Worm (Caenorhabditis elegans) whole organism, late embryonic: Measurements from ENCODE around the gene ugt-20.

ENCODE experiments used
- ceh-2 ChIP-seq: sonication (generic microtip); optimal IDR thresholded peaks from 2 replicates; lab custom pipeline; 2016; ENCODE audit warnings: missing genotype, missing genetic modification characterization, missing compliant biosample characterization
- pha-2 ChIP-seq: sonication (generic microtip); optimal IDR thresholded peaks from 2 replicates; lab custom pipeline; 2017; ENCODE audit warnings: mild to moderate bottlenecking, missing genetic modification characterization, missing compliant biosample characterization
- pha-4 ChIP-seq: fragments of 150-350 bp; optimal IDR thresholded peaks from 2 replicates; lab custom pipeline; 2018; ENCODE audit warnings: missing biosample characterization, missing genetic modification reagents, missing genetic modification characterization
- pqm-1 ChIP-seq: sonication (generic microtip); optimal IDR thresholded peaks from 2 replicates; lab custom pipeline; 2016; ENCODE audit warnings: missing genetic modification characterization, missing compliant biosample characterization

DNA sequence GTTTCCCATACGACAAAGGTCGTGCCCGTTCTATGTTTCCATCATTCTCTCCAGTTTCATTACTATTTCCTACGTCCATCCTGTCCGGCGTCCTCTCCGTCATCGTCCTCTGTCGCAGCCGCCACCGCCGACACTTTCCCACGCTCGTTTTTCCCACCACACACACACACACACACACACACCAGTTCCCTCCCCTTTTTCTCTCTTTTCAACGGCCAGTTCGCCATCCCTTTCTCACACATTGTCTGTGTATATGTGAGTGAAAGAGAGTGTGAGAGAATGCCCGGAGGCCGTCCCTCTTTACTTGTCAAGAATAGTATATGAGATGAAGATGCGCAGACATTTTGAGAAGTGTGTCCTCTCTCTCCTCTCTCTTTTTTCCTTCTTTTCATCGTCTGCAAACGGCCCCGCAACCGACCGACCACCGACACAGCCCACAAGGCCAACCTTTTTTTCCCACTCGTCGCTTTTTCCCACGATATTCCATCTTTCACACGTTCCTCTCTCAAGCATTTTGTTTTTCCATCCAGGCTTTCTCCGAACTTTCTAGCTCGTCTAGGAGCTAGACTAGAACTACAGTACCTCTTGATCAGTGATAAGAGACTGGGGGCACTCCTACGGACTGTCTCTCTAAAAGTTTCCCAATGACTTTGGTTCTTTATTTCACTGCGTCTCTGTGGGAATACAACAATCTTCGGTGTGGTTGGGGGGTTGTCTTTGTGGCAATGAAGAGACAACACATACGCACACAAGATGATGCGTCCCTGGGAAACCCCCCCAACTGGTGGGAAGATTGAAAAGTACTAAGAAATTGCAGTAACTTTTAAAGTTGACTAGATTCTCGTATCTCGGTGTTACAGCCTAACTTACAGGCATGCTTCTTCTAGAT lies 13.9 kb upstream of the ugt-20 start:
- TF ChIP-seq pqm-1 (no peak), pha-2 (tag; lab: Kevin White, UChicago) (no peak), ceh-2 (tag; lab: Kevin White, UChicago) (peak; percentile 6), pha-4 (tag; lab: Kevin White, UChicago) (no peak)
